Worm (Caenorhabditis elegans) whole organism, L1 larva: ENCODE data around the gene oac-40.

ENCODE experiments used
- C04F5.9 ChIP-seq: sonication (generic microtip); optimal IDR thresholded peaks from 2 replicates; lab custom pipeline; 2016; ENCODE audit warnings: missing genetic modification characterization, missing compliant biosample characterization
- C16A3.4 ChIP-seq: fragments of 150-350 bp; optimal IDR thresholded peaks from 2 replicates; lab custom pipeline; 2014; ENCODE audit warnings: missing biosample characterization, missing genetic modification characterization
- F16B12.6 ChIP-seq: fragments of 150-350 bp; optimal IDR thresholded peaks from 2 replicates; lab custom pipeline; 2014; ENCODE audit warnings: missing biosample characterization, missing genetic modification characterization
- Y116A8C.19 ChIP-seq: sonication (generic microtip); optimal IDR thresholded peaks from 2 replicates; lab custom pipeline; 2016; ENCODE audit warnings: missing compliant biosample characterization, missing genetic modification characterization, borderline replicate concordance
- aha-1 ChIP-seq: fragments of 150-350 bp; optimal IDR thresholded peaks from 2 replicates; lab custom pipeline; 2014; ENCODE audit warnings: missing biosample characterization, missing genetic modification characterization
- aly-2 ChIP-seq: fragments of 150-350 bp; optimal IDR thresholded peaks from 2 replicates; lab custom pipeline; 2014; ENCODE audit warnings: missing biosample characterization, missing genetic modification characterization
- blmp-1 ChIP-seq: fragments of 150-350 bp; optimal IDR thresholded peaks from 2 replicates; lab custom pipeline; 2014; ENCODE audit warnings: missing biosample characterization, missing genetic modification characterization
- ceh-90 ChIP-seq: sonication (generic microtip); optimal IDR thresholded peaks from 2 replicates; lab custom pipeline; 2016; ENCODE audit warnings: missing genetic modification characterization, missing compliant biosample characterization
- efl-1 ChIP-seq, 4 experiments: fragments of 150-350 bp; optimal IDR thresholded peaks in 3 of 4; peaks in 1 of 4; 1 replicate in 1 of 4; 2 replicates in 3 of 4; lab custom pipeline; 2014; ENCODE audit warnings: missing biosample characterization in 2 of 4, missing genetic modification characterization in 2 of 4, missing genetic modification reagents in 2 of 4
- efl-3 ChIP-seq: fragments of 200-800 bp; sonication (Bioruptor generic); optimal IDR thresholded peaks from 2 replicates; lab custom pipeline; 2018; ENCODE audit warnings: mild to moderate bottlenecking, missing genetic modification characterization, missing compliant biosample characterization
- egl-13 ChIP-seq: sonication (generic microtip); optimal IDR thresholded peaks from 2 replicates; lab custom pipeline; 2016; ENCODE audit warnings: missing genotype, missing genetic modification reagents, missing genetic modification characterization, missing compliant biosample characterization
- elt-2 ChIP-seq: sonication (generic microtip); optimal IDR thresholded peaks from 2 replicates; lab custom pipeline; 2016; ENCODE audit warnings: missing genetic modification characterization, mild to moderate bottlenecking, inconsistent platforms, missing compliant biosample characterization, missing genetic modification reagents
- elt-3 ChIP-seq, 6 experiments: fragments of 150-350 bp in 1 of 6; sonication (generic microtip); optimal IDR thresholded peaks; 2 replicates each; lab custom pipeline; 2017 to 2018; ENCODE audit warnings: missing biosample characterization in 6 of 6, missing genetic modification characterization in 6 of 6, inconsistent platforms in 1 of 6
- ets-5 ChIP-seq: fragments of 200-800 bp; sonication (Bioruptor generic); IDR thresholded peaks from 2 replicates; pipeline ENCODE4 v1.3.6; 2022; ENCODE audit warnings: missing genetic modification characterization, missing compliant biosample characterization
- fkh-10 ChIP-seq: sonication (generic microtip); optimal IDR thresholded peaks from 2 replicates; lab custom pipeline; 2017; ENCODE audit warnings: missing biosample characterization, missing genetic modification reagents, missing genetic modification characterization
- fos-1 ChIP-seq: fragments of 150-350 bp; optimal IDR thresholded peaks from 2 replicates; lab custom pipeline; 2014; ENCODE audit warnings: missing biosample characterization, missing genetic modification characterization
- irx-1 ChIP-seq: sonication (generic microtip); optimal IDR thresholded peaks from 2 replicates; lab custom pipeline; 2016; ENCODE audit warnings: missing genetic modification characterization, missing compliant biosample characterization
- isw-1 ChIP-seq: fragments of 200-800 bp; sonication (Bioruptor generic); IDR thresholded peaks from 2 replicates; pipeline ENCODE4 v1.3.6; 2022; ENCODE audit warnings: missing genetic modification characterization, missing compliant biosample characterization
- jun-1 ChIP-seq: fragments of 150-350 bp; optimal IDR thresholded peaks from 2 replicates; lab custom pipeline; 2014; ENCODE audit warnings: missing biosample characterization, missing genetic modification reagents, missing genetic modification characterization
- lir-3 ChIP-seq: sonication (generic microtip); optimal IDR thresholded peaks from 2 replicates; lab custom pipeline; 2016; ENCODE audit warnings: mild to moderate bottlenecking, missing genetic modification characterization, moderate library complexity, missing compliant biosample characterization; ENCODE audit not compliant: poor library complexity
- mab-9 ChIP-seq: fragments of 200-800 bp; sonication (Bioruptor generic); IDR thresholded peaks from 2 replicates; pipeline ENCODE4 v1.3.6; 2022; ENCODE audit warnings: missing genetic modification reagents, missing genetic modification characterization, missing compliant biosample characterization
- mdl-1 ChIP-seq, 2 experiments: fragments of 150-350 bp; optimal IDR thresholded peaks; 2 replicates each; lab custom pipeline; 2014 to 2017; ENCODE audit warnings: missing biosample characterization in 2 of 2, missing genetic modification characterization in 2 of 2, inconsistent platforms in 1 of 2
- mef-2 ChIP-seq: fragments of 150-350 bp; optimal IDR thresholded peaks from 2 replicates; lab custom pipeline; 2014; ENCODE audit warnings: missing biosample characterization, missing genetic modification characterization
- mep-1 ChIP-seq: fragments of 150-350 bp; optimal IDR thresholded peaks from 2 replicates; lab custom pipeline; 2014; ENCODE audit warnings: missing biosample characterization, missing genetic modification characterization
- nhr-12 ChIP-seq: sonication (generic microtip); optimal IDR thresholded peaks from 2 replicates; lab custom pipeline; 2017; ENCODE audit warnings: missing biosample characterization, missing genetic modification characterization
- nhr-71 ChIP-seq: sonication (generic microtip); optimal IDR thresholded peaks from 2 replicates; lab custom pipeline; 2016; ENCODE audit warnings: mild to moderate bottlenecking, missing genetic modification characterization, moderate library complexity, missing compliant biosample characterization
- nhr-76 ChIP-seq: sonication (generic microtip); optimal IDR thresholded peaks from 2 replicates; lab custom pipeline; 2017; ENCODE audit warnings: missing biosample characterization, missing genetic modification characterization
- nhr-84 ChIP-seq: sonication (generic microtip); optimal IDR thresholded peaks from 2 replicates; lab custom pipeline; 2017; ENCODE audit warnings: missing biosample characterization, missing genetic modification characterization
- nhr-85 ChIP-seq: sonication (generic microtip); peaks from one replicate; lab custom pipeline; 2016; ENCODE audit warnings: missing genetic modification characterization, inconsistent platforms, missing compliant biosample characterization
- nhr-90 ChIP-seq: sonication (generic microtip); optimal IDR thresholded peaks from 2 replicates; lab custom pipeline; 2016; ENCODE audit warnings: mild to moderate bottlenecking, missing genetic modification characterization, missing compliant biosample characterization; ENCODE audit not compliant: poor library complexity
- pag-3 ChIP-seq: sonication (generic microtip); optimal IDR thresholded peaks from 2 replicates; lab custom pipeline; 2017; ENCODE audit warnings: missing genetic modification characterization, mild to moderate bottlenecking, missing compliant biosample characterization, antibody characterized with exemption, borderline replicate concordance; ENCODE audit not compliant: insufficient read depth
- skn-1 ChIP-seq: fragments of 150-350 bp; optimal IDR thresholded peaks from 2 replicates; lab custom pipeline; 2014; ENCODE audit warnings: missing biosample characterization, missing genetic modification characterization
- snpc-4 ChIP-seq: fragments of 150-350 bp; optimal IDR thresholded peaks from 2 replicates; lab custom pipeline; 2014; ENCODE audit warnings: missing biosample characterization, missing genetic modification characterization
- snu-23 ChIP-seq: sonication (generic microtip); optimal IDR thresholded peaks from 2 replicates; lab custom pipeline; 2016; ENCODE audit warnings: missing genetic modification characterization, missing compliant biosample characterization
- sup-37 ChIP-seq: fragments of 200-800 bp; sonication (Bioruptor generic); optimal IDR thresholded peaks from 2 replicates; lab custom pipeline; 2018; ENCODE audit warnings: mild to moderate bottlenecking, missing genetic modification characterization, missing compliant biosample characterization
- unc-130 ChIP-seq: fragments of 150-350 bp; optimal IDR thresholded peaks from 2 replicates; lab custom pipeline; 2017; ENCODE audit warnings: missing biosample characterization, missing genetic modification characterization, inconsistent platforms
- unc-86 ChIP-seq: sonication (generic microtip); optimal IDR thresholded peaks from 2 replicates; lab custom pipeline; 2016; ENCODE audit warnings: missing genetic modification characterization, missing compliant biosample characterization
- zag-1 ChIP-seq: fragments of 150-350 bp; optimal IDR thresholded peaks from 2 replicates; lab custom pipeline; 2014; ENCODE audit warnings: missing biosample characterization, missing genetic modification characterization
- zip-4 ChIP-seq: fragments of 200-800 bp; sonication (Bioruptor generic); optimal IDR thresholded peaks from 2 replicates; lab custom pipeline; 2018; ENCODE audit warnings: mild to moderate bottlenecking, missing genetic modification characterization, moderate library complexity, missing compliant biosample characterization

oac-40 gene

DNA sequence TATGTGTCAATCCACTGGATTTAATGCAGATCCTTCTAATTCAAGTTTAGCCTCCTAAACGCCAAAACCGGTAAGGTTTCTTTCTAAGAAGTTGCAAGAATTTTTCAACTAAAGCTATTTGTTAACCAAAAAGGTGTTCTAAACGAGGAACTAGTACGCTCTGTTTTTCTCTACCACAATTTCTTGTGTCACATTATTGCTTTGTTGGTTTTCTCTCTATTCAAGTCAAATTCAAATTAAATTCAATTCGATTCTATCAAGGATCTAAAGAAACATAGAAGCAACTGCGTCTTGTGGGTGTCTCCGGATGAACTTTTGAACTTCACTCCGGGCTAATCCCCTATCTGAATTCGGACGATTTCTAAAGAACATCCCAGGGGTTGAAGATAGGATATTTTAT, at the start of gene oac-40:
Gene oac-40, plus strand, starts transcription at position 301 of the 400 bp plus-strand sequence.
- TF ChIP-seq fos-1 (tag; lab: Kevin White, UChicago) (no peak), aly-2 (tag; lab: Kevin White, UChicago) (no peak), snpc-4 (tag; lab: Kevin White, UChicago) (no peak), C04F5.9 (tag; lab: Kevin White, UChicago) (no peak), aha-1 (tag; lab: Kevin White, UChicago) (no peak), nhr-12 (no peak), mab-9 (no peak), efl-3 (GFP tag; lab: Kevin White, UChicago) (no peak), ceh-90 (tag; lab: Kevin White, UChicago) (no peak), irx-1 (tag; lab: Kevin White, UChicago) (no peak), nhr-90 (tag; lab: Kevin White, UChicago) (no peak)

ce11 chrV:8972271-8972670, 44.3 kb upstream of the oac-40 start, which contains the start of gene nhr-195:
nhr-195 (minus strand) TSS chrV:8972371.
- TF ChIP-seq blmp-1 (tag; lab: Kevin White, UChicago): no peak
- TF ChIP-seq lir-3 (tag; lab: Kevin White, UChicago): no peak
- no peak for TF ChIP-seq nhr-84 (tag; lab: Kevin White, UChicago)
- TF ChIP-seq elt-3 (tag; optimal IDR thresholded peaks at IDR 0.05; lab: Kevin White, UChicago): no peak
- TF ChIP-seq snu-23: no peak
- no peak for TF ChIP-seq F16B12.6 (tag; lab: Kevin White, UChicago)
- TF ChIP-seq fkh-10 (GFP tag; lab: Kevin White, UChicago): no peak
- no peak for TF ChIP-seq nhr-71
- no peak for TF ChIP-seq ets-5 (GFP tag; lab: Robert Waterston, UW)
- no peak for TF ChIP-seq nhr-85 (tag; lab: Kevin White, UChicago)
- no peak for TF ChIP-seq C16A3.4 (tag; lab: Kevin White, UChicago)
- no peak for TF ChIP-seq mef-2 (tag; lab: Kevin White, UChicago)
- no peak for TF ChIP-seq irx-1 (tag; lab: Kevin White, UChicago)
- no peak for TF ChIP-seq egl-13

DNA sequence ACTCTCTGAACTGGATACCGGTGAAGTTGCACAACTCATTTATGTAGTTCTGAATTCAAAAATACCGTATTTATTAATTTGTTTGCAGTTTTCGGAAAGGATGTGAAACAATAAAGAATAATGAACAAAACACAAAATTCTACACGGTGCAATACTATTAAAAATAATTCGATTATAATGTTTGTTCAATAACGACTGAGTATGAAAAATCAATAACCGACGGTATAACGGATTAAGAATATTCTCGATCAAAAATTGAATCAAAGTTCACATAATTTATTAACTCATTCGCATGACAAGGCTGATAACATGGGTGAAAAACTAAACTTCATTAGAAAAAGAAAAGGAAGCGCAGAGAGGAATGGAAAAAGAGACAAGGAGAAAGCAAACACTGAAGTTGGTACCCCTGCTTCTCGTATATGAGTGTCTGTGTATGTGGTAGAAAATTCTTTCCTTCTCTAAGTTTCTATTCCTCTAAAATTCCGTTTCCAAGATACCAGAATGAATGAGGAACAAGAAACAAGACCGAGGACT, 41.6 kb upstream of the oac-40 start, which contains the start of gene nhr-143:
Gene nhr-143, minus strand, starts transcription at position 51 of the 534 bp plus-strand sequence.
- TF ChIP-seq zag-1 (tag; lab: Kevin White, UChicago): no peak
- peak; percentile 7 for TF ChIP-seq mep-1
- peak; percentile 3 for TF ChIP-seq nhr-71
- TF ChIP-seq egl-13: no peak
- TF ChIP-seq fos-1 (tag; lab: Kevin White, UChicago): no peak
- TF ChIP-seq nhr-76: no peak
- TF ChIP-seq sup-37 (GFP tag; lab: Kevin White, UChicago): no peak
- TF ChIP-seq jun-1: peak; percentile 2
- no peak for TF ChIP-seq aly-2 (tag; lab: Kevin White, UChicago)
- TF ChIP-seq unc-86 (tag; lab: Kevin White, UChicago): no peak
- no peak for TF ChIP-seq mdl-1 (tag; optimal IDR thresholded peaks at IDR 0.05; lab: Kevin White, UChicago)
- peak; percentile 40 for TF ChIP-seq blmp-1 (tag; lab: Kevin White, UChicago)
- TF ChIP-seq pag-3 (tag; lab: Kevin White, UChicago): no peak
- TF ChIP-seq elt-2 (tag; lab: Kevin White, UChicago): peak; percentile 18

- TF ChIP-seq Y116A8C.19 (tag; lab: Kevin White, UChicago): no peak
- TF ChIP-seq zip-4 (GFP tag; lab: Kevin White, UChicago): no peak
- TF ChIP-seq efl-1 (optimal IDR thresholded peaks at IDR 0.05; lab: Kevin White, UChicago): no peak
- peak in 1 of 2 experiments; percentile 62 for TF ChIP-seq efl-1 (GFP tag; optimal IDR thresholded peaks at IDR 0.05 in 1 of 2; lab: Kevin White, UChicago)
- TF ChIP-seq isw-1 (GFP tag; lab: Robert Waterston, UW): no peak
- TF ChIP-seq skn-1 (tag; lab: Kevin White, UChicago): no peak
- no peak for TF ChIP-seq unc-130
Measured at ce11 chrV:8977895-8978294, 38.7 kb upstream of the oac-40 start.
